Worm (Caenorhabditis elegans) whole organism, young adult: ENCODE data around the gene Y53F4B.21.

Experiments
- B0019.2 ChIP-seq: fragments of 200-800 bp; sonication (Bioruptor generic); conservative IDR thresholded peaks from 2 replicates; pipeline ENCODE4 v1.3.6; 2022; ENCODE audit warnings: missing genetic modification reagents, missing genetic modification characterization, missing compliant biosample characterization
- C06A6.2 ChIP-seq: fragments of 200-800 bp; sonication (Bioruptor generic); conservative IDR thresholded peaks from 2 replicates; pipeline ENCODE4 v1.3.6; 2022; ENCODE audit warnings: missing genetic modification characterization, missing compliant biosample characterization
- F37B4.10 ChIP-seq: fragments of 200-800 bp; sonication (Bioruptor generic); IDR thresholded peaks from 2 replicates; pipeline ENCODE4 v1.3.6; 2022; ENCODE audit warnings: missing genetic modification characterization, missing compliant biosample characterization
- F39B2.1 ChIP-seq: fragments of 200-800 bp; sonication (Bioruptor generic); IDR thresholded peaks from 2 replicates; pipeline ENCODE4 v1.3.6; 2022; ENCODE audit warnings: missing genetic modification reagents, missing genetic modification characterization, missing compliant biosample characterization
- Y53F4B.3 ChIP-seq: fragments of 200-800 bp; sonication (Bioruptor generic); IDR thresholded peaks from 2 replicates; pipeline ENCODE4 v1.3.6; 2022; ENCODE audit warnings: missing genetic modification reagents, missing genetic modification characterization, missing compliant biosample characterization
- Y67H2A.10 ChIP-seq: fragments of 200-800 bp; sonication (Bioruptor generic); conservative IDR thresholded peaks from 2 replicates; pipeline ENCODE4 v1.3.6; 2022; ENCODE audit warnings: missing genetic modification reagents, missing genetic modification characterization, missing compliant biosample characterization
- Y79H2A.3 ChIP-seq: fragments of 200-800 bp; sonication (Bioruptor generic); conservative IDR thresholded peaks from 2 replicates; pipeline ENCODE4 v1.3.6; 2022; ENCODE audit warnings: missing genetic modification reagents, missing genetic modification characterization, missing compliant biosample characterization
- ZK185.1 ChIP-seq: sonication (generic microtip); optimal IDR thresholded peaks from 2 replicates; lab custom pipeline; 2016; ENCODE audit warnings: mild to moderate bottlenecking, missing genetic modification characterization, missing compliant biosample characterization; ENCODE audit not compliant: poor library complexity, severe bottlenecking
- akir-1 ChIP-seq: fragments of 200-800 bp; sonication (Bioruptor generic); optimal IDR thresholded peaks from 2 replicates; lab custom pipeline; 2018; ENCODE audit warnings: mild to moderate bottlenecking, missing genetic modification characterization, moderate library complexity, missing compliant biosample characterization
- aptf-2 ChIP-seq: fragments of 200-800 bp; sonication (Bioruptor generic); conservative IDR thresholded peaks from 2 replicates; pipeline ENCODE4 v1.3.6; 2022; ENCODE audit warnings: missing genetic modification reagents, missing genetic modification characterization, missing compliant biosample characterization
- athp-1 ChIP-seq: sonication (generic microtip); optimal IDR thresholded peaks from 2 replicates; lab custom pipeline; 2017; ENCODE audit warnings: mild to moderate bottlenecking, missing genetic modification characterization, missing compliant biosample characterization
- attf-5 ChIP-seq: fragments of 200-800 bp; sonication (Bioruptor generic); optimal IDR thresholded peaks from 2 replicates; lab custom pipeline; 2018; ENCODE audit warnings: mild to moderate bottlenecking, missing genetic modification characterization, missing compliant biosample characterization
- bed-1 ChIP-seq: fragments of 200-800 bp; sonication (Bioruptor generic); IDR thresholded peaks from 2 replicates; pipeline ENCODE4 v1.3.6; 2022; ENCODE audit warnings: missing genetic modification reagents, missing genetic modification characterization, missing compliant biosample characterization
- bed-2 ChIP-seq: fragments of 200-800 bp; sonication (Bioruptor generic); IDR thresholded peaks from 2 replicates; pipeline ENCODE4 v1.3.6; 2022; ENCODE audit warnings: missing genetic modification reagents, missing genetic modification characterization, missing compliant biosample characterization
- ccch-3 ChIP-seq: fragments of 200-800 bp; sonication (Bioruptor generic); optimal IDR thresholded peaks from 2 replicates; lab custom pipeline; 2018; ENCODE audit warnings: mild to moderate bottlenecking, missing genetic modification characterization, missing compliant biosample characterization
- cebp-2 ChIP-seq: fragments of 200-800 bp; sonication (Bioruptor generic); IDR thresholded peaks from 2 replicates; pipeline ENCODE4 v1.3.6; 2022; ENCODE audit warnings: missing genetic modification characterization, missing compliant biosample characterization
- die-1 ChIP-seq: sonication (generic microtip); optimal IDR thresholded peaks from 2 replicates; lab custom pipeline; 2016; ENCODE audit warnings: missing genotype, mild to moderate bottlenecking, missing genetic modification characterization, missing compliant biosample characterization
- dpff-1 ChIP-seq: sonication (generic microtip); optimal IDR thresholded peaks from 2 replicates; lab custom pipeline; 2017; ENCODE audit warnings: mild to moderate bottlenecking, missing genetic modification characterization, missing compliant biosample characterization
- efl-1 ChIP-seq: fragments of 150-350 bp; optimal IDR thresholded peaks from 2 replicates; lab custom pipeline; 2014; ENCODE audit warnings: missing biosample characterization, missing genetic modification reagents, missing genetic modification characterization
- egl-44 ChIP-seq: fragments of 200-800 bp; sonication (Bioruptor generic); IDR thresholded peaks from 2 replicates; pipeline ENCODE4 v1.3.6; 2022; ENCODE audit warnings: missing genetic modification reagents, missing genetic modification characterization, missing compliant biosample characterization
- gei-17 ChIP-seq: fragments of 200-800 bp; sonication (Bioruptor generic); optimal IDR thresholded peaks from 2 replicates; lab custom pipeline; 2018; ENCODE audit warnings: mild to moderate bottlenecking, missing genetic modification characterization, missing compliant biosample characterization
- hlh-26 ChIP-seq: fragments of 200-800 bp; sonication (Bioruptor generic); conservative IDR thresholded peaks from 2 replicates; pipeline ENCODE4 v1.3.6; 2022; ENCODE audit warnings: missing genetic modification reagents, missing genetic modification characterization, missing compliant biosample characterization
- hmg-20 ChIP-seq: fragments of 200-800 bp; sonication (Bioruptor generic); IDR thresholded peaks from 2 replicates; pipeline ENCODE4 v1.3.6; 2022; ENCODE audit warnings: missing genetic modification reagents, missing genetic modification characterization, missing compliant biosample characterization
- hsf-1 ChIP-seq: fragments of 200-800 bp; sonication (Bioruptor generic); IDR thresholded peaks from 2 replicates; pipeline ENCODE4 v1.3.6; 2022; ENCODE audit warnings: missing genetic modification reagents, missing genetic modification characterization, missing compliant biosample characterization
- let-607 ChIP-seq, 2 experiments: fragments of 200-800 bp in 1 of 2; sonication (Bioruptor generic) in 1 of 2; sonication (generic microtip) in 1 of 2; optimal IDR thresholded peaks; 2 replicates each; lab custom pipeline; 2016 to 2018; ENCODE audit warnings: mild to moderate bottlenecking in 2 of 2, missing compliant biosample characterization in 2 of 2, missing genetic modification characterization in 2 of 2, moderate library complexity in 2 of 2, missing genotype in 1 of 2
- lin-26 ChIP-seq: fragments of 200-800 bp; sonication (Bioruptor generic); IDR thresholded peaks from 2 replicates; pipeline ENCODE4 v1.3.6; 2022; ENCODE audit warnings: missing genetic modification reagents, missing genetic modification characterization, missing compliant biosample characterization
- lin-40 ChIP-seq: sonication (generic microtip); optimal IDR thresholded peaks from 2 replicates; lab custom pipeline; 2016; ENCODE audit warnings: missing genetic modification characterization, mild to moderate bottlenecking, missing compliant biosample characterization, missing genotype, missing genetic modification reagents
- lin-54 ChIP-seq: fragments of 200-800 bp; sonication (Bioruptor generic); optimal IDR thresholded peaks from 2 replicates; lab custom pipeline; 2018; ENCODE audit warnings: mild to moderate bottlenecking, missing genetic modification characterization, missing compliant biosample characterization
- lir-1 ChIP-seq: fragments of 200-800 bp; sonication (Bioruptor generic); conservative IDR thresholded peaks from 2 replicates; pipeline ENCODE4 v1.3.6; 2022; ENCODE audit warnings: missing genetic modification reagents, missing genetic modification characterization, missing compliant biosample characterization
- madf-3 ChIP-seq: fragments of 200-800 bp; sonication (Bioruptor generic); IDR thresholded peaks from 2 replicates; pipeline ENCODE4 v1.3.6; 2022; ENCODE audit warnings: missing genetic modification reagents, missing genetic modification characterization, missing compliant biosample characterization
- madf-6 ChIP-seq: fragments of 200-800 bp; sonication (Bioruptor generic); IDR thresholded peaks from 2 replicates; pipeline ENCODE4 v1.3.6; 2022; ENCODE audit warnings: missing genetic modification reagents, missing genetic modification characterization, missing compliant biosample characterization
- madf-8 ChIP-seq: fragments of 200-800 bp; sonication (Bioruptor generic); conservative IDR thresholded peaks from 2 replicates; pipeline ENCODE4 v1.3.6; 2022; ENCODE audit warnings: missing genetic modification reagents, missing genetic modification characterization, missing compliant biosample characterization
- mes-4 ChIP-seq: sonication (generic microtip); optimal IDR thresholded peaks from 2 replicates; lab custom pipeline; 2016; ENCODE audit warnings: missing genotype, missing genetic modification characterization, missing compliant biosample characterization
- nfyb-1 ChIP-seq: fragments of 200-800 bp; sonication (Bioruptor generic); IDR thresholded peaks from 2 replicates; pipeline ENCODE4 v1.3.6; 2022; ENCODE audit warnings: missing genetic modification reagents, missing genetic modification characterization, missing compliant biosample characterization
- nhr-90 ChIP-seq: sonication (generic microtip); optimal IDR thresholded peaks from 2 replicates; lab custom pipeline; 2016; ENCODE audit warnings: missing genotype, mild to moderate bottlenecking, missing genetic modification characterization, missing compliant biosample characterization
- pha-4 ChIP-seq: fragments of 150-350 bp; sonication (generic microtip); optimal IDR thresholded peaks from 2 replicates; lab custom pipeline; 2014; ENCODE audit warnings: missing biosample characterization, missing genetic modification reagents, missing genetic modification characterization
- rcor-1 ChIP-seq: fragments of 200-800 bp; sonication (Bioruptor generic); IDR thresholded peaks from 2 replicates; pipeline ENCODE4 v1.3.6; 2022; ENCODE audit warnings: missing genetic modification reagents, missing genetic modification characterization, missing compliant biosample characterization
- sdz-38 ChIP-seq: sonication (generic microtip); optimal IDR thresholded peaks from 2 replicates; lab custom pipeline; 2016; ENCODE audit warnings: missing genotype, missing genetic modification characterization, missing compliant biosample characterization
- sea-2 ChIP-seq: fragments of 200-800 bp; sonication (Bioruptor generic); IDR thresholded peaks from 2 replicates; pipeline ENCODE4 v1.3.6; 2022; ENCODE audit warnings: missing genetic modification characterization, missing compliant biosample characterization
- snpc-1.1 ChIP-seq: sonication (generic microtip); optimal IDR thresholded peaks from 2 replicates; lab custom pipeline; 2017; ENCODE audit warnings: missing genetic modification characterization, mild to moderate bottlenecking, missing compliant biosample characterization, antibody characterized with exemption, moderate library complexity, missing genotype, missing genetic modification reagents; ENCODE audit not compliant: insufficient read depth
- snpc-1.3 ChIP-seq: sonication (generic microtip); optimal IDR thresholded peaks from 2 replicates; lab custom pipeline; 2017; ENCODE audit warnings: missing genetic modification characterization, mild to moderate bottlenecking, missing compliant biosample characterization, antibody characterized with exemption, moderate library complexity, missing genotype, missing genetic modification reagents; ENCODE audit not compliant: insufficient read depth
- tbp1 ChIP-seq: fragments of 200-800 bp; sonication (Bioruptor generic); optimal IDR thresholded peaks from 2 replicates; lab custom pipeline; 2018; ENCODE audit warnings: mild to moderate bottlenecking, missing genetic modification characterization, missing compliant biosample characterization
- tbx-9 ChIP-seq: sonication (generic microtip); optimal IDR thresholded peaks from 2 replicates; lab custom pipeline; 2016; ENCODE audit warnings: borderline replicate concordance, missing genetic modification characterization, inconsistent platforms, missing compliant biosample characterization
- tlf-1 ChIP-seq: fragments of 200-800 bp; sonication (Bioruptor generic); optimal IDR thresholded peaks from 2 replicates; lab custom pipeline; 2018; ENCODE audit warnings: mild to moderate bottlenecking, missing genetic modification characterization, missing compliant biosample characterization
- xnd-1 ChIP-seq: sonication (generic microtip); optimal IDR thresholded peaks from 2 replicates; lab custom pipeline; 2016; ENCODE audit warnings: missing genotype, missing genetic modification reagents, missing genetic modification characterization, missing compliant biosample characterization
- ztf-25 ChIP-seq: fragments of 200-800 bp; sonication (Bioruptor generic); IDR thresholded peaks from 2 replicates; pipeline ENCODE4 v1.3.6; 2022; ENCODE audit warnings: missing genetic modification reagents, missing genetic modification characterization, missing compliant biosample characterization
- ztf-26 ChIP-seq: sonication (generic microtip); optimal IDR thresholded peaks from 2 replicates; lab custom pipeline; 2017; ENCODE audit warnings: missing genetic modification characterization, missing compliant biosample characterization
- ztf-28 ChIP-seq: fragments of 200-800 bp; sonication (Bioruptor generic); IDR thresholded peaks from 2 replicates; pipeline ENCODE4 v1.3.6; 2022; ENCODE audit warnings: missing genetic modification reagents, missing genetic modification characterization, missing compliant biosample characterization

The Y53F4B.21 gene

ce11 chrII:15076778-15077435 lies 13.1 kb upstream of the Y53F4B.21 start, which contains the start of gene Y53F4B.19 (continued):
- TF ChIP-seq let-607 (tag; optimal IDR thresholded peaks at IDR 0.05; lab: Kevin White, UChicago) = no peak
- peak; percentile 71 for TF ChIP-seq efl-1 (GFP tag; lab: Kevin White, UChicago)
- no peak for TF ChIP-seq mes-4 (tag; lab: Kevin White, UChicago)
- no peak for TF ChIP-seq F37B4.10 (GFP tag; lab: Robert Waterston, UW)
- no peak for TF ChIP-seq ZK185.1 (tag; lab: Kevin White, UChicago)
- no peak for TF ChIP-seq aptf-2
- TF ChIP-seq hmg-20 (GFP tag; lab: Robert Waterston, UW) = no peak
- no peak for TF ChIP-seq egl-44 (GFP tag; lab: Robert Waterston, UW)
- no peak for TF ChIP-seq tbx-9 (tag; lab: Kevin White, UChicago)
- TF ChIP-seq sea-2 (GFP tag; lab: Robert Waterston, UW) = no peak
- TF ChIP-seq dpff-1 = no peak
- TF ChIP-seq hlh-26 = no peak
- TF ChIP-seq pha-4 (tag; lab: Kevin White, UChicago) = no peak
- peak; percentile 98 for TF ChIP-seq madf-6 (GFP tag; lab: Robert Waterston, UW)
- peak; percentile 91 for TF ChIP-seq xnd-1 (tag; lab: Kevin White, UChicago)
- TF ChIP-seq athp-1 (tag; lab: Kevin White, UChicago) = no peak
- TF ChIP-seq die-1 (tag; lab: Kevin White, UChicago) = no peak
- TF ChIP-seq snpc-1.3 = peak; percentile 69
- TF ChIP-seq snpc-1.1 = peak; percentile 74
- no peak for TF ChIP-seq gei-17
- no peak for TF ChIP-seq C06A6.2 (GFP tag; lab: Robert Waterston, UW)
- peak; percentile 61 for TF ChIP-seq lin-54 (GFP tag; lab: Kevin White, UChicago)
- TF ChIP-seq madf-8 = peak; percentile 97
- no peak for TF ChIP-seq cebp-2
- no peak for TF ChIP-seq tbp1 (GFP tag; lab: Kevin White, UChicago)
- TF ChIP-seq nhr-90 (tag; lab: Kevin White, UChicago) = no peak
- TF ChIP-seq lin-26 (GFP tag; lab: Robert Waterston, UW) = no peak
- TF ChIP-seq Y67H2A.10 (GFP tag; lab: Robert Waterston, UW) = no peak
- TF ChIP-seq madf-3 (GFP tag; lab: Robert Waterston, UW) = no peak
- TF ChIP-seq Y53F4B.3 = no peak
- TF ChIP-seq lin-40 = no peak
- TF ChIP-seq attf-5 (GFP tag; lab: Kevin White, UChicago) = no peak
- TF ChIP-seq ztf-26 (tag; lab: Kevin White, UChicago) = no peak
- no peak for TF ChIP-seq ztf-25 (GFP tag; lab: Robert Waterston, UW)
- TF ChIP-seq bed-2 (GFP tag; lab: Robert Waterston, UW) = no peak
- no peak for TF ChIP-seq F39B2.1
- TF ChIP-seq tlf-1 (GFP tag; lab: Kevin White, UChicago) = no peak
- no peak for TF ChIP-seq bed-1
- TF ChIP-seq akir-1 = no peak
- TF ChIP-seq B0019.2 = 0 out of 2 replicates have a peak, but pooled peaks have one; percentile 39
- no peak for TF ChIP-seq ztf-28 (GFP tag; lab: Robert Waterston, UW)
- TF ChIP-seq Y79H2A.3 (GFP tag; lab: Robert Waterston, UW) = no peak
- TF ChIP-seq rcor-1 = peak; percentile 62; the same call in 1 of the 2 replicates
- TF ChIP-seq sdz-38 (tag; lab: Kevin White, UChicago) = no peak
- TF ChIP-seq hsf-1 = no peak
- TF ChIP-seq nfyb-1 = no peak
- no peak for TF ChIP-seq lir-1 (GFP tag; lab: Robert Waterston, UW)
- TF ChIP-seq ccch-3 = no peak
